Fruit fly (Drosophila melanogaster) whole organism, wandering third instar larva: ENCODE results near the gene CG15382.

Experiments used
- Abd-B ChIP-seq: fragments of >200 bp; optimal IDR thresholded peaks from 2 replicates; lab custom pipeline; 2017; ENCODE audit warnings: missing biosample characterization, missing genetic modification characterization
- CG32264 ChIP-seq: fragments of 200-800 bp; sonication (Bioruptor generic); optimal IDR thresholded peaks from 2 replicates; lab custom pipeline; 2016; ENCODE audit warnings: missing biosample characterization, missing genetic modification characterization
- CG9705 ChIP-seq: fragments of 200-800 bp; sonication (Bioruptor generic); optimal IDR thresholded peaks from 2 replicates; lab custom pipeline; 2018; ENCODE audit warnings: missing biosample characterization, mild to moderate bottlenecking, missing genetic modification characterization
- Dfd ChIP-seq: fragments of >200 bp; optimal IDR thresholded peaks from 2 replicates; lab custom pipeline; 2017; ENCODE audit warnings: missing biosample characterization, missing genetic modification characterization
- Dif ChIP-seq: fragments of 200-275, 200-300 bp; sonication (Bioruptor generic); optimal IDR thresholded peaks from 2 replicates; lab custom pipeline; 2018; ENCODE audit warnings: missing biosample characterization, missing genetic modification characterization; ENCODE audit not compliant: partially characterized antibody
- GATAd ChIP-seq: sonication (Bioruptor generic); optimal IDR thresholded peaks from 2 replicates; lab custom pipeline; 2016; ENCODE audit warnings: missing biosample characterization, missing genetic modification characterization
- HLH106 ChIP-seq: fragments of 200-800 bp; optimal IDR thresholded peaks from 3 replicates; lab custom pipeline; 2019; ENCODE audit warnings: missing biosample characterization, mild to moderate bottlenecking, missing genetic modification characterization, moderate library complexity
- Hnf4 ChIP-seq: fragments of 200-800 bp; sonication (Bioruptor generic); optimal IDR thresholded peaks from 2 replicates; lab custom pipeline; 2016; ENCODE audit warnings: missing biosample characterization, mild to moderate bottlenecking, missing genetic modification characterization
- Hr78 ChIP-seq: fragments of >200 bp; optimal IDR thresholded peaks from 2 replicates; lab custom pipeline; 2017; ENCODE audit warnings: missing biosample characterization, missing genetic modification characterization
- Hr83 ChIP-seq: fragments of 200-300 bp; sonication (Bioruptor generic); optimal IDR thresholded peaks from 2 replicates; lab custom pipeline; 2016; ENCODE audit warnings: missing biosample characterization, mild to moderate bottlenecking, missing genetic modification characterization, moderate library complexity; ENCODE audit not compliant: poor library complexity, severe bottlenecking
- Jra ChIP-seq: sonication (Bioruptor generic); optimal IDR thresholded peaks from 2 replicates; lab custom pipeline; 2016; ENCODE audit warnings: missing biosample characterization, missing genetic modification characterization
- Myc ChIP-seq: fragments of >200 bp; optimal IDR thresholded peaks from 2 replicates; lab custom pipeline; 2017
- N ChIP-seq: fragments of >200 bp; optimal IDR thresholded peaks from 2 replicates; lab custom pipeline; 2018; ENCODE audit warnings: missing biosample characterization, missing external identifiers, missing genetic modification characterization
- Rel ChIP-seq, 2 experiments: fragments of 200-800 bp; sonication (Bioruptor generic) in 1 of 2; optimal IDR thresholded peaks; 2 replicates in 1 of 2; 3 replicates in 1 of 2; lab custom pipeline; 2016 to 2019; ENCODE audit warnings: mild to moderate bottlenecking in 2 of 2, missing biosample characterization in 2 of 2, missing genetic modification characterization in 2 of 2, moderate library complexity in 1 of 2
- Sp1 ChIP-seq: fragments of 200-800 bp; sonication (Bioruptor generic); optimal IDR thresholded peaks from 3 replicates; lab custom pipeline; 2019; ENCODE audit warnings: missing biosample characterization, mild to moderate bottlenecking, missing genetic modification characterization, moderate library complexity
- Vsx2 ChIP-seq: fragments of 200-300, 225-300 bp; sonication (Bioruptor generic); optimal IDR thresholded peaks from 2 replicates; lab custom pipeline; 2018; ENCODE audit warnings: missing biosample characterization, missing genetic modification characterization; ENCODE audit not compliant: partially characterized antibody
- br ChIP-seq: fragments of 200-800 bp; sonication (Bioruptor generic); optimal IDR thresholded peaks from 2 replicates; lab custom pipeline; 2016; ENCODE audit warnings: missing biosample characterization, missing genetic modification characterization
- brk ChIP-seq: fragments of 200-800 bp; sonication (Bioruptor generic); optimal IDR thresholded peaks from 2 replicates; lab custom pipeline; 2016; ENCODE audit warnings: missing biosample characterization, mild to moderate bottlenecking, missing genetic modification characterization
- dl ChIP-seq, 2 experiments: fragments of 175-275, 200-275 bp in 1 of 2; fragments of 200-275 bp in 1 of 2; sonication (Bioruptor generic); optimal IDR thresholded peaks; lab custom pipeline; 2018; ENCODE audit warnings: mild to moderate bottlenecking in 2 of 2, missing biosample characterization in 2 of 2, missing genetic modification characterization in 2 of 2, moderate library complexity in 2 of 2; ENCODE audit not compliant: partially characterized antibody in 2 of 2, insufficient read depth in 1 of 2
- dmrt93B ChIP-seq: fragments of 200-800 bp; sonication (Bioruptor generic); optimal IDR thresholded peaks from 2 replicates; lab custom pipeline; 2018; ENCODE audit warnings: missing biosample characterization, mild to moderate bottlenecking, missing genetic modification characterization
- dsf ChIP-seq: sonication (Bioruptor generic); optimal IDR thresholded peaks from 2 replicates; lab custom pipeline; 2016; ENCODE audit warnings: missing biosample characterization, missing genetic modification characterization, borderline replicate concordance
- ey ChIP-seq: fragments of 200-800 bp; sonication (Bioruptor generic); optimal IDR thresholded peaks from 2 replicates; lab custom pipeline; 2016; ENCODE audit warnings: missing biosample characterization, missing genetic modification characterization
- foxo ChIP-seq, 2 experiments: fragments of 200-800 bp; sonication (Bioruptor generic); optimal IDR thresholded peaks; 2 replicates in 1 of 2; 3 replicates in 1 of 2; lab custom pipeline; 2016 to 2017; ENCODE audit warnings: missing biosample characterization in 2 of 2, missing genetic modification characterization in 2 of 2
- fru ChIP-seq: fragments of 200-800 bp; sonication (Bioruptor generic); optimal IDR thresholded peaks from 3 replicates; lab custom pipeline; 2016; ENCODE audit warnings: missing biosample characterization, mild to moderate bottlenecking, missing genetic modification characterization
- h ChIP-seq: fragments of 200-800 bp; sonication (Bioruptor generic); optimal IDR thresholded peaks from 3 replicates; lab custom pipeline; 2016; ENCODE audit warnings: missing biosample characterization, mild to moderate bottlenecking, missing genetic modification characterization
- jim ChIP-seq: fragments of 175-275, 200-325 bp; sonication (Bioruptor generic); optimal IDR thresholded peaks from 2 replicates; lab custom pipeline; 2016; ENCODE audit warnings: missing biosample characterization, mild to moderate bottlenecking, missing genetic modification characterization
- lola ChIP-seq: fragments of >200 bp; optimal IDR thresholded peaks from 2 replicates; lab custom pipeline; 2017; ENCODE audit warnings: missing biosample characterization, missing genetic modification characterization
- rgr ChIP-seq: fragments of 200-800 bp; sonication (Bioruptor generic); optimal IDR thresholded peaks from 3 replicates; lab custom pipeline; 2016; ENCODE audit warnings: missing biosample characterization, mild to moderate bottlenecking, missing genetic modification characterization
- sage ChIP-seq: fragments of 200-800 bp; sonication (Bioruptor generic); optimal IDR thresholded peaks from 2 replicates; lab custom pipeline; 2016; ENCODE audit warnings: missing biosample characterization, mild to moderate bottlenecking, missing genetic modification characterization
- sv ChIP-seq: fragments of 200-800 bp; sonication (Bioruptor generic); optimal IDR thresholded peaks from 3 replicates; lab custom pipeline; 2016; ENCODE audit warnings: missing biosample characterization, missing genetic modification characterization
- tai ChIP-seq: sonication (Bioruptor generic); optimal IDR thresholded peaks from 2 replicates; lab custom pipeline; 2016; ENCODE audit warnings: missing biosample characterization, missing genetic modification characterization
- usp ChIP-seq: fragments of >200 bp; optimal IDR thresholded peaks from 2 replicates; lab custom pipeline; 2017; ENCODE audit warnings: missing biosample characterization, missing genetic modification characterization
- woc ChIP-seq: sonication (Bioruptor generic); optimal IDR thresholded peaks from 2 replicates; lab custom pipeline; 2016; ENCODE audit warnings: missing biosample characterization, mild to moderate bottlenecking, missing genetic modification characterization

CG15382 gene

dm6 chr2L:2182735-2183340 lies 27.3 kb downstream of the CG15382 start:
- no peak for TF ChIP-seq dsf (GFP tag; lab: Kevin White, UChicago)
- TF ChIP-seq woc (GFP tag; lab: Kevin White, UChicago), result no peak
- no peak for TF ChIP-seq Abd-B (GFP tag; lab: Kevin White, UChicago)
- no peak for TF ChIP-seq Dfd
- no peak for TF ChIP-seq foxo (GFP tag; optimal IDR thresholded peaks at IDR 0.05; lab: Kevin White, UChicago)
- no peak for TF ChIP-seq jim (GFP tag; lab: Kevin White, UChicago)

dm6 chr2L:2184129-2184528 lies 28.6 kb downstream of the CG15382 start:
- TF ChIP-seq Hr78 (GFP tag; lab: Kevin White, UChicago) (no peak), tai (GFP tag; lab: Kevin White, UChicago) (no peak), Jra (GFP tag; lab: Kevin White, UChicago) (no peak), Myc (no peak), CG9705 (GFP tag; lab: Kevin White, UChicago) (no peak), GATAd (GFP tag; lab: Kevin White, UChicago) (no peak), sv (no peak), foxo (GFP tag; optimal IDR thresholded peaks at IDR 0.05; lab: Kevin White, UChicago) (no peak)

dm6 chr2L:2184659-2185058 lies 29.1 kb downstream of the CG15382 start:
- no peak for TF ChIP-seq Abd-B (GFP tag; lab: Kevin White, UChicago)
- TF ChIP-seq Jra (GFP tag; lab: Kevin White, UChicago), result no peak
- peak; percentile 2 for TF ChIP-seq fru (GFP tag; lab: Kevin White, UChicago)
- TF ChIP-seq tai (GFP tag; lab: Kevin White, UChicago), result no peak
- peak; percentile 16 for TF ChIP-seq rgr (GFP tag; lab: Kevin White, UChicago)
- no peak for TF ChIP-seq dsf (GFP tag; lab: Kevin White, UChicago)
- no peak for TF ChIP-seq Dfd
- TF ChIP-seq Myc, result no peak
- no peak for TF ChIP-seq sage (GFP tag; lab: Kevin White, UChicago)
- no peak for TF ChIP-seq Hnf4 (GFP tag; lab: Kevin White, UChicago)
- TF ChIP-seq dmrt93B (GFP tag; lab: Kevin White, UChicago), result no peak
- no peak for TF ChIP-seq N
- no peak for TF ChIP-seq sv
- no peak for TF ChIP-seq Vsx2 (GFP tag; lab: Kevin White, UChicago)
- TF ChIP-seq Sp1 (GFP tag; lab: Kevin White, UChicago), result no peak
- TF ChIP-seq brk (GFP tag; lab: Kevin White, UChicago), result no peak
- no peak for TF ChIP-seq Dif (GFP tag; lab: Kevin White, UChicago)
- no peak for TF ChIP-seq br (GFP tag; lab: Kevin White, UChicago)
- peak; percentile 16 for TF ChIP-seq h (GFP tag; lab: Kevin White, UChicago)

- TF ChIP-seq Rel (GFP tag; optimal IDR thresholded peaks at IDR 0.05; lab: Kevin White, UChicago) (no peak), Rel (tag; optimal IDR thresholded peaks at IDR 0.05; lab: Kevin White, UChicago) (no peak), HLH106 (tag; lab: Kevin White, UChicago) (no peak), CG32264 (GFP tag; lab: Kevin White, UChicago) (no peak), ey (no peak), usp (GFP tag; lab: Kevin White, UChicago) (no peak), lola (GFP tag; lab: Kevin White, UChicago) (no peak), Hr83 (GFP tag; lab: Kevin White, UChicago) (no peak)
These were observed 29.8 kb downstream of the CG15382 start for dm6 chr2L:2185373-2185772.

dm6 chr2L:2187411-2187810 lies 31.9 kb downstream of the CG15382 start:
- TF ChIP-seq Jra (GFP tag; lab: Kevin White, UChicago) (no peak), Vsx2 (GFP tag; lab: Kevin White, UChicago) (no peak), dl (GFP tag; optimal IDR thresholded peaks at IDR 0.05; lab: Kevin White, UChicago; ENCODE audit: insufficient read depth in 1 of 2, partially characterized antibody in 2 of 2) (no peak), dmrt93B (GFP tag; lab: Kevin White, UChicago) (no peak), sv (no peak)
